Fruit fly (Drosophila melanogaster): ENCODE data around the gene upd3.

Gene upd3

dm6 chrX:18243376-18244272 is 33.4 kb upstream of the upd3 start (continued):
- peak; percentile 92 for TF ChIP-seq Nf-YC (tag; optimal IDR thresholded peaks at IDR 0.05)
- no peak for TF ChIP-seq zfh1 (GFP tag; IDR thresholded peaks at IDR 0.05)
- TF ChIP-seq salm (tag; optimal IDR thresholded peaks at IDR 0.05): no peak
- TF ChIP-seq CG4360 (GFP tag; IDR thresholded peaks at IDR 0.05): peak; percentile 79
- no peak for TF ChIP-seq CG31441 (GFP tag; IDR thresholded peaks at IDR 0.05)
- no peak for TF ChIP-seq CG15514 (GFP tag; optimal IDR thresholded peaks at IDR 0.05)
- no peak for TF ChIP-seq CG31365 (tag; optimal IDR thresholded peaks at IDR 0.05)
- peak; percentile 54; the same call in 1 of the 3 replicates for TF ChIP-seq CG6791 (GFP tag; IDR thresholded peaks at IDR 0.05; ENCODE audit: partially characterized antibody)
- TF ChIP-seq CG4820 (GFP tag; optimal IDR thresholded peaks at IDR 0.05): no peak
- no peak for TF ChIP-seq sim (GFP tag; IDR thresholded peaks at IDR 0.05)
- no peak for TF ChIP-seq CG14860 (GFP tag; IDR thresholded peaks at IDR 0.05; ENCODE audit: partially characterized antibody)
- TF ChIP-seq C15 (GFP tag; IDR thresholded peaks at IDR 0.05): no peak
- TF ChIP-seq CG34224 (GFP tag; IDR thresholded peaks at IDR 0.05; ENCODE audit: partially characterized antibody): no peak
- TF ChIP-seq gsb-n (tag; optimal IDR thresholded peaks at IDR 0.05): no peak
- TF ChIP-seq Med (GFP tag): peak; percentile 88
- TF ChIP-seq ttk (GFP tag; IDR thresholded peaks at IDR 0.05): no peak
- TF ChIP-seq kni (GFP tag; optimal IDR thresholded peaks at IDR 0.05): peak; percentile 19
- TF ChIP-seq Hr78 (GFP tag; optimal IDR thresholded peaks at IDR 0.05): peak in 1 of 2 experiments; percentile 74
- no peak for TF ChIP-seq jigr1 (GFP tag; IDR thresholded peaks at IDR 0.05)
- TF ChIP-seq sug (tag; optimal IDR thresholded peaks at IDR 0.05): peak; percentile 55
- TF ChIP-seq CG14710 (tag; optimal IDR thresholded peaks at IDR 0.05): no peak
- TF ChIP-seq Oli (tag; optimal IDR thresholded peaks at IDR 0.05): no peak
- TF ChIP-seq esg (GFP tag; conservative IDR thresholded peaks at IDR 0.05): no peak
- TF ChIP-seq Adf1 (GFP tag; IDR thresholded peaks at IDR 0.05): peak; percentile 93
- TF ChIP-seq mld (GFP tag; IDR thresholded peaks at IDR 0.05; ENCODE audit: partially characterized antibody): 0 out of 3 replicates have a peak, but pooled peaks have one; percentile 36
- TF ChIP-seq CG12942 (GFP tag; optimal IDR thresholded peaks at IDR 0.05): no peak
- TF ChIP-seq CG12769 (tag; optimal IDR thresholded peaks at IDR 0.05): peak; percentile 6
- peak; percentile 100 for TF ChIP-seq z (GFP tag; IDR thresholded peaks at IDR 0.05)
- no peak for TF ChIP-seq dan (GFP tag; IDR thresholded peaks at IDR 0.05)
- no peak for TF ChIP-seq btn (GFP tag; optimal IDR thresholded peaks at IDR 0.05)
- TF ChIP-seq repo (GFP tag; optimal IDR thresholded peaks at IDR 0.05): no peak
- TF ChIP-seq Elba2 (GFP tag; optimal IDR thresholded peaks at IDR 0.05): no peak
- no peak for TF ChIP-seq hkb (optimal IDR thresholded peaks at IDR 0.05)
- no peak for TF ChIP-seq hkb (GFP tag; IDR thresholded peaks at IDR 0.05)
- TF ChIP-seq CG2875 (GFP tag; optimal IDR thresholded peaks at IDR 0.05): no peak
- TF ChIP-seq dysf (GFP tag; IDR thresholded peaks at IDR 0.05): no peak
- TF ChIP-seq cad (GFP tag; optimal IDR thresholded peaks at IDR 0.05): no peak
- no peak for TF ChIP-seq Dbx (GFP tag; IDR thresholded peaks at IDR 0.05)
- TF ChIP-seq Mad (GFP tag; optimal IDR thresholded peaks at IDR 0.05): no peak
- peak; percentile 35; the same call in 1 of the 2 replicates for TF ChIP-seq amos (GFP tag; IDR thresholded peaks at IDR 0.05; ENCODE audit: partially characterized antibody)
- no peak for TF ChIP-seq Hsf (GFP tag; optimal IDR thresholded peaks at IDR 0.05)
- TF ChIP-seq CG7839 (tag; optimal IDR thresholded peaks at IDR 0.05): no peak
- no peak for TF ChIP-seq CG10959 (GFP tag; IDR thresholded peaks at IDR 0.05)
- no peak for TF ChIP-seq Gug (GFP tag; IDR thresholded peaks at IDR 0.05)
